Worm (Caenorhabditis elegans): ENCODE data around the gene C09B8.8.

DNA sequence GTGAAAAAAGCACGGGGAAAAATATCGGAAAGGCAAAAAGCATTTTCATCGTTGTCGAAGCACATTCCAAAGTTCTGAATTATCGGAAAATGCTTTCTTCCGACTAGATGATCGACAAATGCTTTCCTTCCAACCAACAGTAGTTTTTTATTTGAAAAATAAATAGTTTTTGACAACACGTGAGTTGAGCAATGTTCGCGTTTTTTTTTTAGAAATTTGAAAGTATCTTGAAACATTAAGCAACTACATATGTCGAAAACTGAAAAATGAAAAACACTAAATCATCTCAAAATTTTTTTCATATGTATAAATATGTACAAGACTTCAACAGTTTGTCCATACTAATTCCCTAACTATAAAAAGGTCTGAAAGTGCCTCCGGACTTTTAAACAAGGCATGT is 24.3 kb downstream of the C09B8.8 start, which contains the start of gene hsp-25:
- TF ChIP-seq snpc-4 (tag; optimal IDR thresholded peaks at IDR 0.05) = no peak
- no peak for TF ChIP-seq pqm-1 (tag; optimal IDR thresholded peaks at IDR 0.05)
- no peak for TF ChIP-seq nhr-237 (tag; optimal IDR thresholded peaks at IDR 0.05)
- TF ChIP-seq nhr-77 (tag; optimal IDR thresholded peaks at IDR 0.05) = no peak
- TF ChIP-seq lin-39 (tag; optimal IDR thresholded peaks at IDR 0.05) = no peak
- no peak for TF ChIP-seq hmg-11 (tag; optimal IDR thresholded peaks at IDR 0.05)
- no peak for TF ChIP-seq elt-3 (tag; optimal IDR thresholded peaks at IDR 0.05)
- TF ChIP-seq ceh-82 (tag; optimal IDR thresholded peaks at IDR 0.05) = no peak
